Worm (Caenorhabditis elegans): ENCODE measurements around the gene oac-3.

The oac-3 gene

ce11 chrV:13915390-13915789, 16.1 kb downstream of the oac-3 start, which contains the start of gene gcy-32:
Gene gcy-32 (minus strand): TSS chrV:13915490.
- TF ChIP-seq die-1 (tag; optimal IDR thresholded peaks at IDR 0.05) (no peak), cebp-1 (GFP tag; IDR thresholded peaks at IDR 0.05) (no peak), cebp-1 (tag; optimal IDR thresholded peaks at IDR 0.05) (no peak), athp-1 (tag; optimal IDR thresholded peaks at IDR 0.05) (no peak), Y79H2A.3 (GFP tag; conservative IDR thresholded peaks at IDR 0.05) (no peak), bed-2 (GFP tag; IDR thresholded peaks at IDR 0.05) (no peak), ceh-79 (tag; optimal IDR thresholded peaks at IDR 0.05) (no peak), ets-4 (GFP tag; optimal IDR thresholded peaks at IDR 0.05) (no peak), snpc-4 (GFP tag; optimal IDR thresholded peaks at IDR 0.05) (no peak), snpc-4 (tag; optimal IDR thresholded peaks at IDR 0.05) (no peak), let-526 (GFP tag; IDR thresholded peaks at IDR 0.05) (no peak)

ce11 chrV:13916196-13916595, 16.9 kb downstream of the oac-3 start, which contains the start of gene str-252:
Gene str-252 (plus strand): TSS chrV:13916496.
- TF ChIP-seq nhr-120 (GFP tag; IDR thresholded peaks at IDR 0.05) (no peak), ceh-40 (GFP tag; IDR thresholded peaks at IDR 0.05) (no peak), efl-1 (GFP tag; optimal IDR thresholded peaks at IDR 0.05) (no peak), lin-35 (GFP tag; optimal IDR thresholded peaks at IDR 0.05) (no peak), zim-3 (tag; optimal IDR thresholded peaks at IDR 0.05) (no peak), unc-62 (GFP tag; optimal IDR thresholded peaks at IDR 0.05) (no peak), egrh-3 (GFP tag; IDR thresholded peaks at IDR 0.05) (no peak), Y79H2A.3 (GFP tag; conservative IDR thresholded peaks at IDR 0.05) (no peak), F39B2.1 (GFP tag; IDR thresholded peaks at IDR 0.05) (no peak), atf-7 (tag; optimal IDR thresholded peaks at IDR 0.05) (no peak), mcd-1 (GFP tag; IDR thresholded peaks at IDR 0.05) (no peak), C17E4.6 (GFP tag; IDR thresholded peaks at IDR 0.05) (no peak), B0035.1 (tag; optimal IDR thresholded peaks at IDR 0.05) (no peak), lin-26 (GFP tag; IDR thresholded peaks at IDR 0.05) (no peak), madf-10 (tag; optimal IDR thresholded peaks at IDR 0.05) (no peak), ztf-22 (GFP tag; optimal IDR thresholded peaks at IDR 0.05) (no peak), lin-54 (GFP tag; optimal IDR thresholded peaks at IDR 0.05) (no peak), xnd-1 (tag; optimal IDR thresholded peaks at IDR 0.05) (no peak)

- no peak for TF ChIP-seq T07F8.4 (tag; optimal IDR thresholded peaks at IDR 0.05)
- no peak for TF ChIP-seq nhr-80 (tag; optimal IDR thresholded peaks at IDR 0.05)
- TF ChIP-seq ztf-22 (GFP tag; optimal IDR thresholded peaks at IDR 0.05): no peak
- no peak for TF ChIP-seq hsf-1 (GFP tag; IDR thresholded peaks at IDR 0.05)
- no peak for TF ChIP-seq bed-2 (GFP tag; IDR thresholded peaks at IDR 0.05)
- TF ChIP-seq egrh-3 (GFP tag; IDR thresholded peaks at IDR 0.05): no peak
- no peak for TF ChIP-seq sptf-2 (GFP tag; optimal IDR thresholded peaks at IDR 0.05)
- no peak for TF ChIP-seq mxl-1 (tag; optimal IDR thresholded peaks at IDR 0.05)
- no peak for TF ChIP-seq attf-6 (GFP tag; IDR thresholded peaks at IDR 0.05)
- no peak for TF ChIP-seq aptf-3 (GFP tag; IDR thresholded peaks at IDR 0.05)
- TF ChIP-seq chd-7 (tag; optimal IDR thresholded peaks at IDR 0.05): no peak
These were observed 19.0 kb downstream of the oac-3 start, which contains the start of gene str-250 for ce11 chrV:13918341-13918740. Gene str-250 (plus strand): TSS chrV:13918641.

ce11 chrV:13920730-13921129, 21.4 kb downstream of the oac-3 start, which contains the start of gene srx-42:
Gene srx-42 (plus strand): TSS chrV:13921030.
- TF ChIP-seq egl-44 (GFP tag; IDR thresholded peaks at IDR 0.05): no peak
- TF ChIP-seq aptf-2 (GFP tag; conservative IDR thresholded peaks at IDR 0.05): no peak
- TF ChIP-seq atf-7 (tag; optimal IDR thresholded peaks at IDR 0.05): no peak
- no peak for TF ChIP-seq mxl-1 (tag; optimal IDR thresholded peaks at IDR 0.05)
- no peak for TF ChIP-seq rcor-1 (GFP tag; IDR thresholded peaks at IDR 0.05)
- no peak for TF ChIP-seq nhr-120 (GFP tag; IDR thresholded peaks at IDR 0.05)
- no peak for TF ChIP-seq T07F8.4 (tag; optimal IDR thresholded peaks at IDR 0.05)
- no peak for TF ChIP-seq hmg-1.2 (GFP tag; IDR thresholded peaks at IDR 0.05)
- no peak for TF ChIP-seq ceh-27 (GFP tag; optimal IDR thresholded peaks at IDR 0.05)
- TF ChIP-seq F55B11.4 (tag; optimal IDR thresholded peaks at IDR 0.05; ENCODE audit: borderline replicate concordance, insufficient read depth): no peak

Measured in whole organism, young adult.